Fruit fly (Drosophila melanogaster) ovary, adult (tissue): ENCODE measurements around the gene CG43703.

Experiments used
- CG17801 ChIP-seq: fragments of 200-800 bp; optimal IDR thresholded peaks from 2 replicates; lab custom pipeline; 2019; ENCODE audit warnings: missing biosample characterization, mild to moderate bottlenecking, missing genetic modification characterization, moderate library complexity; ENCODE audit not compliant: partially characterized antibody

Gene CG43703

dm6 chr2L:3814163-3814562 is 48.9 kb downstream of the CG43703 start:
- no peak for TF ChIP-seq CG17801
